Fruit fly (Drosophila melanogaster) S2 (cell line): ENCODE measurements around the gene CG17597.

ENCODE experiments used
- CG8478 ChIP-seq: fragments of >200 bp; optimal IDR thresholded peaks from 2 replicates; lab custom pipeline; 2018
- CTCF ChIP-seq, 2 experiments: fragments of >200 bp; optimal IDR thresholded peaks; 2 replicates each; lab custom pipeline; 2018

DNA sequence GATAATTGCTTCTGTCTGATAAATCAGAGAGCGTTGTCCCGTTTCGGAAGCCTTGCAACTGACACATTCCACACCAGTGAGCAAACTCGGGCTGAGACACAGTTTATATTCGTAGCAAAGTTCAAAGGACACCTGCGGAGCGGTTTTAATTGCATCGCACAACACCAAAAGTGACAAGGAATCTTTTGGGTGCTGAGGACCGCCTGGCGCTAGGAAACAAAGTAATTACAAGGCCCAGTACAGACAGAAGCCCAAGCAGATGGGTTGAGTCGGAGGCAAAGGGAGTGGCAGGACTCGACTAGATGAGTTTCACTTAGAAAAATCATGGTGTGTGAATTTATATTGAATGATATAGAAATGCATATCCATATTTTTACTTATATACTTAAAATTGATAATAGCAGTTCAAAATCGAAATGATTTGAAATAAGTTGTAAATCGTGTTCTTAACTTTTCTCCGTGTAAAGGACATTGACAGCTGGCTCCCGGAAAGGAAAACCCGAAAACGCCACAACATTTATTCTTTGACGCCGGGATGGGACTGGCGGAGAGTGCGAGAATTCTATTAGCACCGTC is 22.1 kb downstream of the CG17597 start:
- TF ChIP-seq CTCF (optimal IDR thresholded peaks at IDR 0.05; lab: Kevin White, UChicago) (no peak), CG8478 (no peak)
